In the genomic region with DNA sequence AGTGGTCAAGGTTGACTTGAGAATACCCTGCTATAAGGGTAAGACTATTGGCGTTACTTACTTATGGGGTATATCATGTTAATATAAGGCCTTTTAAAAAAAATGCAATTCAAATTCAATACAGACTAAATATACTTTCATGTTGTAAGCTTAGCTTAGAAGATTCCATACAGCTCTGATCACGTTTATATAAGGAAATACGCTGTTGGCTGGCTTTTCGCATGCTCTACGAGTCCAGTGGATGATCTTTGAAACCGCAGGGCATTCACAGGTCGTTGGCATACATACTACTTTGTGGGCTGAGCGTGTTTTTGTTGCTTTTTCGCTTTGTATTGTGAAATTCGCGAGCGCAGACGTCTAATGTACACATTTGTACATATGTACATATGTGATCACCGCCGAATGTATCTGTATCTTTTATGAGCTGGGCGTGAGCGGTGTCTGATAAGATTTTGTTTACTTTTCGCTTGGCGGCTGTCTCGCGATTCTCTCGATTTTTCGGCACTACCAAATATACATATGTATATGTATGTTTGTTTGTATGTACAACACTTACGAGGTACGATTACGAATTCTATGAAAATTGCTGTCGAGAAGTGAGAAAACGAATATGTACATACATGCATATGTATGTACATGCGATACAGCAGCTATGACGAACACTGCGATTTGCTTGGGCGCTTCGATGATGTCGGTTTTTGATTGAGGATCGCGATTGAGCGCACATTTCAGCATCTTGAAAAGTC, we compare ENCODE assay signal across 5 fruit fly cellular contexts.
TF ChIP-seq lines count a peak whose summit lies in the region.

No protein-coding gene starts in this region.

TF ChIP-seq in whole organism, adult, 20 proteins besides CTCF, POLR2A, EP300 and RAD21 (continued from another document):
- TF ChIP-seq CG11617 (GFP tag; optimal IDR thresholded peaks at IDR 0.05; lab: Kevin White, UChicago) = peak; percentile 14
- no peak for TF ChIP-seq Mnt (GFP tag; optimal IDR thresholded peaks at IDR 0.05; lab: Kevin White, UChicago)
- no peak for TF ChIP-seq cnc (optimal IDR thresholded peaks at IDR 0.05; lab: Kevin White, UChicago)
- peak; percentile 5 for TF ChIP-seq cic (GFP tag; optimal IDR thresholded peaks at IDR 0.05; lab: Kevin White, UChicago)

TF ChIP-seq in whole organism, embryonic, 481 proteins besides CTCF, POLR2A, EP300 and RAD21 (continued from another document and continues in another):
- TF ChIP-seq CG14965 (GFP tag; optimal IDR thresholded peaks at IDR 0.05; lab: Kevin White, UChicago; ENCODE audit: borderline replicate concordance) = no peak
- peak; percentile 71 for TF ChIP-seq CG9932 (GFP tag; IDR thresholded peaks at IDR 0.05; lab: Robert Waterston, UW)
- TF ChIP-seq CG10366 (GFP tag; IDR thresholded peaks at IDR 0.05; lab: Robert Waterston, UW) = no peak
- TF ChIP-seq BEAF-32 (GFP tag; optimal IDR thresholded peaks at IDR 0.05; lab: Kevin White, UChicago) = no peak
- TF ChIP-seq D19B (GFP tag; optimal IDR thresholded peaks at IDR 0.05; lab: Kevin White, UChicago) = peak; percentile 73
- TF ChIP-seq CG30020 (tag; optimal IDR thresholded peaks at IDR 0.05; lab: Kevin White, UChicago) = no peak
- no peak for TF ChIP-seq CG8281 (tag; optimal IDR thresholded peaks at IDR 0.05; lab: Kevin White, UChicago)
- TF ChIP-seq Ssrp (tag; optimal IDR thresholded peaks at IDR 0.05; lab: Kevin White, UChicago) = no peak
- no peak for TF ChIP-seq peb (GFP tag; IDR thresholded peaks at IDR 0.05; lab: Robert Waterston, UW)
- TF ChIP-seq CG10321 (GFP tag; IDR thresholded peaks at IDR 0.05; lab: Robert Waterston, UW) = no peak
- no peak for TF ChIP-seq danr (GFP tag; IDR thresholded peaks at IDR 0.05; lab: Robert Waterston, UW)
- no peak for TF ChIP-seq CG10565 (GFP tag; optimal IDR thresholded peaks at IDR 0.05; lab: Kevin White, UChicago)
- peak; percentile 8 for TF ChIP-seq ind (GFP tag; optimal IDR thresholded peaks at IDR 0.05; lab: Kevin White, UChicago)
- peak; percentile 83 for TF ChIP-seq CG2120 (GFP tag; optimal IDR thresholded peaks at IDR 0.05; lab: Kevin White, UChicago)
- no peak for TF ChIP-seq CG9437 (GFP tag; optimal IDR thresholded peaks at IDR 0.05; lab: Kevin White, UChicago)
- no peak for TF ChIP-seq kah (GFP tag; optimal IDR thresholded peaks at IDR 0.05; lab: Kevin White, UChicago)
- peak; percentile 41 for TF ChIP-seq CG9817 (tag; optimal IDR thresholded peaks at IDR 0.05; lab: Kevin White, UChicago)
- no peak for TF ChIP-seq ken (GFP tag; IDR thresholded peaks at IDR 0.05; lab: Robert Waterston, UW)
- peak; percentile 24 for TF ChIP-seq CG18764 (GFP tag; optimal IDR thresholded peaks at IDR 0.05; lab: Kevin White, UChicago)
- 0 out of 2 replicates have a peak, but pooled peaks have one; percentile 10 for TF ChIP-seq Taf1 (GFP tag; IDR thresholded peaks at IDR 0.05; lab: Robert Waterston, UW)
- TF ChIP-seq CG30403 (GFP tag; optimal IDR thresholded peaks at IDR 0.05; lab: Kevin White, UChicago) = peak; percentile 56
- TF ChIP-seq caup (GFP tag; optimal IDR thresholded peaks at IDR 0.05; lab: Kevin White, UChicago; ENCODE audit: severe bottlenecking) = peak; percentile 71
- peak; percentile 35 for TF ChIP-seq da (GFP tag; optimal IDR thresholded peaks at IDR 0.05; lab: Kevin White, UChicago)
- no peak for TF ChIP-seq CG17328 (GFP tag; IDR thresholded peaks at IDR 0.05; lab: Robert Waterston, UW)
- no peak for TF ChIP-seq Ada2b (GFP tag; IDR thresholded peaks at IDR 0.05; lab: Robert Waterston, UW)
- peak; percentile 32 for TF ChIP-seq CG17385 (GFP tag; optimal IDR thresholded peaks at IDR 0.05; lab: Kevin White, UChicago)
- TF ChIP-seq Mad (GFP tag; optimal IDR thresholded peaks at IDR 0.05; lab: Kevin White, UChicago) = no peak
- TF ChIP-seq D19A (tag; optimal IDR thresholded peaks at IDR 0.05; lab: Kevin White, UChicago) = peak; percentile 90
- no peak for TF ChIP-seq CG14441 (GFP tag; IDR thresholded peaks at IDR 0.05; lab: Robert Waterston, UW)
- no peak for TF ChIP-seq salm (tag; optimal IDR thresholded peaks at IDR 0.05; lab: Kevin White, UChicago)

TF ChIP-seq in whole organism, prepupa, 60 proteins besides CTCF, POLR2A, EP300 and RAD21 (continued from another document and continues in another):
- TF ChIP-seq Eip93F (GFP tag; optimal IDR thresholded peaks at IDR 0.05; lab: Kevin White, UChicago) = no peak
- peak; percentile 51 for TF ChIP-seq CG31627 (GFP tag; optimal IDR thresholded peaks at IDR 0.05; lab: Kevin White, UChicago)
- peak; percentile 40 for TF ChIP-seq Sox102F (GFP tag; optimal IDR thresholded peaks at IDR 0.05; lab: Kevin White, UChicago)
- peak; percentile 71 for TF ChIP-seq Eip78C (GFP tag; lab: Kevin White, UChicago)
- TF ChIP-seq achi (GFP tag; optimal IDR thresholded peaks at IDR 0.05; lab: Kevin White, UChicago) = peak; percentile 35
- TF ChIP-seq ss (GFP tag; optimal IDR thresholded peaks at IDR 0.05; lab: Kevin White, UChicago) = no peak
- peak; percentile 37 for TF ChIP-seq OdsH (GFP tag; optimal IDR thresholded peaks at IDR 0.05; lab: Kevin White, UChicago)
- TF ChIP-seq CG9139 (GFP tag; optimal IDR thresholded peaks at IDR 0.05; lab: Kevin White, UChicago) = no peak
- TF ChIP-seq eg (GFP tag; IDR thresholded peaks at IDR 0.05; lab: Robert Waterston, UW) = no peak
- no peak for TF ChIP-seq fd85E (GFP tag; optimal IDR thresholded peaks at IDR 0.05; lab: Kevin White, UChicago)
- peak; percentile 8 for TF ChIP-seq CG34406 (GFP tag; optimal IDR thresholded peaks at IDR 0.05; lab: Kevin White, UChicago)
- TF ChIP-seq Blimp-1 (GFP tag; optimal IDR thresholded peaks at IDR 0.05; lab: Kevin White, UChicago) = peak; percentile 4
- TF ChIP-seq salr (GFP tag; optimal IDR thresholded peaks at IDR 0.05; lab: Kevin White, UChicago) = peak in 1 of 2 experiments; percentile 33
- peak; percentile 46 for TF ChIP-seq cyc (GFP tag; optimal IDR thresholded peaks at IDR 0.05; lab: Kevin White, UChicago)
- TF ChIP-seq CG10631 (GFP tag; optimal IDR thresholded peaks at IDR 0.05; lab: Kevin White, UChicago) = no peak
- TF ChIP-seq esn (GFP tag; optimal IDR thresholded peaks at IDR 0.05; lab: Kevin White, UChicago) = peak; percentile 54
- peak; percentile 50 for TF ChIP-seq CG32006 (GFP tag; optimal IDR thresholded peaks at IDR 0.05; lab: Kevin White, UChicago)
- TF ChIP-seq topi (GFP tag; optimal IDR thresholded peaks at IDR 0.05; lab: Kevin White, UChicago) = peak; percentile 55
- no peak for TF ChIP-seq fd59A (GFP tag; optimal IDR thresholded peaks at IDR 0.05; lab: Kevin White, UChicago)
- peak; percentile 47 for TF ChIP-seq Eip75B (GFP tag; optimal IDR thresholded peaks at IDR 0.05; lab: Kevin White, UChicago)
- TF ChIP-seq CG1621 (tag; optimal IDR thresholded peaks at IDR 0.05; lab: Kevin White, UChicago) = no peak
- TF ChIP-seq CG6808 (GFP tag; optimal IDR thresholded peaks at IDR 0.05; lab: Kevin White, UChicago) = no peak
- no peak for TF ChIP-seq CG8319 (GFP tag; optimal IDR thresholded peaks at IDR 0.05; lab: Kevin White, UChicago)
- TF ChIP-seq CG6276 (GFP tag; optimal IDR thresholded peaks at IDR 0.05; lab: Kevin White, UChicago) = no peak
- no peak; the same call in 1 of the 2 replicates for TF ChIP-seq CG15336 (GFP tag; IDR thresholded peaks at IDR 0.05; lab: Robert Waterston, UW)
- TF ChIP-seq Sox15 (GFP tag; optimal IDR thresholded peaks at IDR 0.05; lab: Kevin White, UChicago) = peak; percentile 16
- peak; percentile 35; the same call in 1 of the 3 replicates for TF ChIP-seq CG8119 (GFP tag; IDR thresholded peaks at IDR 0.05; lab: Robert Waterston, UW)
- no peak for TF ChIP-seq CG11902 (GFP tag; optimal IDR thresholded peaks at IDR 0.05; lab: Kevin White, UChicago)
- TF ChIP-seq Hr39 (GFP tag; optimal IDR thresholded peaks at IDR 0.05; lab: Kevin White, UChicago) = peak; percentile 52
- TF ChIP-seq CG6163 (GFP tag; IDR thresholded peaks at IDR 0.05; lab: Robert Waterston, UW) = no peak
- peak; percentile 14 for TF ChIP-seq acj6 (GFP tag; optimal IDR thresholded peaks at IDR 0.05; lab: Kevin White, UChicago)

TF ChIP-seq in whole organism, pupa, 21 proteins besides CTCF, POLR2A, EP300 and RAD21 (continued from another document):
- TF ChIP-seq CG15710 (tag; optimal IDR thresholded peaks at IDR 0.05; lab: Kevin White, UChicago) = no peak
- peak; percentile 10 for TF ChIP-seq EcR (GFP tag; optimal IDR thresholded peaks at IDR 0.05; lab: Kevin White, UChicago)
TF ChIP-seq in whole organism, pupa: peak in this region for 6.

TF ChIP-seq in whole organism, wandering third instar larva, 38 proteins besides CTCF, POLR2A, EP300 and RAD21 (continued from another document):
- TF ChIP-seq rgr (GFP tag; optimal IDR thresholded peaks at IDR 0.05; lab: Kevin White, UChicago) = peak; percentile 68
- no peak for TF ChIP-seq Dif (GFP tag; optimal IDR thresholded peaks at IDR 0.05; lab: Kevin White, UChicago; ENCODE audit: partially characterized antibody)
- no peak for TF ChIP-seq Hr78 (GFP tag; optimal IDR thresholded peaks at IDR 0.05; lab: Kevin White, UChicago)
- no peak for TF ChIP-seq N (GFP tag; optimal IDR thresholded peaks at IDR 0.05; lab: Kevin White, UChicago)
- peak; percentile 65 for TF ChIP-seq HLH106 (tag; optimal IDR thresholded peaks at IDR 0.05; lab: Kevin White, UChicago)
- peak; percentile 65 for TF ChIP-seq Hr83 (GFP tag; optimal IDR thresholded peaks at IDR 0.05; lab: Kevin White, UChicago; ENCODE audit: poor library complexity, severe bottlenecking)
- TF ChIP-seq OdsH (GFP tag; optimal IDR thresholded peaks at IDR 0.05; lab: Kevin White, UChicago) = peak; percentile 77
- TF ChIP-seq CG9705 (GFP tag; optimal IDR thresholded peaks at IDR 0.05; lab: Kevin White, UChicago) = peak; percentile 5
- TF ChIP-seq Myc (optimal IDR thresholded peaks at IDR 0.05; lab: Kevin White, UChicago) = no peak
- TF ChIP-seq CG32264 (GFP tag; optimal IDR thresholded peaks at IDR 0.05; lab: Kevin White, UChicago) = no peak
- no peak for TF ChIP-seq GATAd (GFP tag; optimal IDR thresholded peaks at IDR 0.05; lab: Kevin White, UChicago)
- TF ChIP-seq woc (GFP tag; optimal IDR thresholded peaks at IDR 0.05; lab: Kevin White, UChicago) = peak; percentile 80
- peak; percentile 63 for TF ChIP-seq psq (GFP tag; optimal IDR thresholded peaks at IDR 0.05; lab: Kevin White, UChicago)
- peak; percentile 38 for TF ChIP-seq Sp1 (GFP tag; optimal IDR thresholded peaks at IDR 0.05; lab: Kevin White, UChicago)
- peak; percentile 13 for TF ChIP-seq sv (GFP tag; optimal IDR thresholded peaks at IDR 0.05; lab: Kevin White, UChicago)
- peak; percentile 68 for TF ChIP-seq ey (GFP tag; optimal IDR thresholded peaks at IDR 0.05; lab: Kevin White, UChicago)
- TF ChIP-seq dsf (GFP tag; optimal IDR thresholded peaks at IDR 0.05; lab: Kevin White, UChicago; ENCODE audit: borderline replicate concordance) = no peak
- TF ChIP-seq lola (GFP tag; optimal IDR thresholded peaks at IDR 0.05; lab: Kevin White, UChicago) = no peak
